Fruit fly (Drosophila melanogaster): Measurements from ENCODE around the gene mor.

Gene mor

dm6 chr3R:15963690-15964281, 8.9 kb downstream of the mor start, which contains the start of the genes CG4287 and CG5516 (continued):
- TF ChIP-seq sd (tag; optimal IDR thresholded peaks at IDR 0.05) = no peak
- peak; percentile 20 for TF ChIP-seq vfl (GFP tag; optimal IDR thresholded peaks at IDR 0.05)
- peak; percentile 87 for TF ChIP-seq MBD-R2 (GFP tag; IDR thresholded peaks at IDR 0.05)
- peak; percentile 54 for TF ChIP-seq Scr (GFP tag; IDR thresholded peaks at IDR 0.05; ENCODE audit: partially characterized antibody)
- TF ChIP-seq ind (GFP tag; optimal IDR thresholded peaks at IDR 0.05) = peak; percentile 25
- TF ChIP-seq CG10654 (GFP tag; optimal IDR thresholded peaks at IDR 0.05) = no peak
- TF ChIP-seq crc (GFP tag; optimal IDR thresholded peaks at IDR 0.05) = peak; percentile 6
- no peak for TF ChIP-seq CG3163 (GFP tag; optimal IDR thresholded peaks at IDR 0.05)
- TF ChIP-seq CG17385 (GFP tag; optimal IDR thresholded peaks at IDR 0.05) = no peak
- TF ChIP-seq ERR (GFP tag; optimal IDR thresholded peaks at IDR 0.05) = no peak
- TF ChIP-seq CG32532 (GFP tag; IDR thresholded peaks at IDR 0.05) = no peak
- TF ChIP-seq MTF-1 (GFP tag; optimal IDR thresholded peaks at IDR 0.05; ENCODE audit: borderline replicate concordance) = no peak
- peak; percentile 30 for TF ChIP-seq HLH54F (GFP tag; optimal IDR thresholded peaks at IDR 0.05)
- no peak for TF ChIP-seq oc (tag; optimal IDR thresholded peaks at IDR 0.05)
- peak; percentile 72 for TF ChIP-seq Dref (GFP tag; IDR thresholded peaks at IDR 0.05)
- TF ChIP-seq bab2 (GFP tag; optimal IDR thresholded peaks at IDR 0.05) = no peak
- no peak for TF ChIP-seq CG31441 (GFP tag; IDR thresholded peaks at IDR 0.05)
- TF ChIP-seq vvl (GFP tag; IDR thresholded peaks at IDR 0.05) = no peak
- TF ChIP-seq Dp (GFP tag; optimal IDR thresholded peaks at IDR 0.05) = peak; percentile 24
- TF ChIP-seq NfI (GFP tag; optimal IDR thresholded peaks at IDR 0.05) = no peak
- TF ChIP-seq sug (tag; optimal IDR thresholded peaks at IDR 0.05) = no peak
- no peak for TF ChIP-seq inv (GFP tag; IDR thresholded peaks at IDR 0.05; ENCODE audit: partially characterized antibody)
- TF ChIP-seq al (GFP tag; IDR thresholded peaks at IDR 0.05) = no peak; the same call in 1 of the 2 replicates
- no peak for TF ChIP-seq mirr (GFP tag; optimal IDR thresholded peaks at IDR 0.05)
- no peak for TF ChIP-seq Ptx1 (GFP tag; IDR thresholded peaks at IDR 0.05)
- TF ChIP-seq pb (GFP tag; optimal IDR thresholded peaks at IDR 0.05) = no peak
- no peak for TF ChIP-seq CG4730 (GFP tag; IDR thresholded peaks at IDR 0.05)
- peak; percentile 56 for TF ChIP-seq Sry-δ (GFP tag; optimal IDR thresholded peaks at IDR 0.05)
- TF ChIP-seq pzg (GFP tag; optimal IDR thresholded peaks at IDR 0.05) = peak; percentile 48
- TF ChIP-seq CG12219 (GFP tag; optimal IDR thresholded peaks at IDR 0.05) = no peak
- TF ChIP-seq bigmax (GFP tag; optimal IDR thresholded peaks at IDR 0.05) = peak; percentile 73
- peak; percentile 46 for TF ChIP-seq Xbp1 (GFP tag; optimal IDR thresholded peaks at IDR 0.05)
- peak; percentile 48; the same call in 1 of the 3 replicates for TF ChIP-seq CG6791 (GFP tag; IDR thresholded peaks at IDR 0.05; ENCODE audit: partially characterized antibody)
- TF ChIP-seq kay (GFP tag; optimal IDR thresholded peaks at IDR 0.05) = peak; percentile 39
- TF ChIP-seq eve (GFP tag; optimal IDR thresholded peaks at IDR 0.05) = no peak
- TF ChIP-seq CG2120 (GFP tag; optimal IDR thresholded peaks at IDR 0.05) = peak; percentile 63
- TF ChIP-seq Ravus (GFP tag; IDR thresholded peaks at IDR 0.05) = no peak
- no peak for TF ChIP-seq CG31365 (tag; optimal IDR thresholded peaks at IDR 0.05)
- no peak for TF ChIP-seq org-1 (GFP tag; optimal IDR thresholded peaks at IDR 0.05)
- TF ChIP-seq CG6175 (GFP tag; IDR thresholded peaks at IDR 0.05) = no peak
- peak; percentile 39 for TF ChIP-seq zfh2 (GFP tag; optimal IDR thresholded peaks at IDR 0.05)
- TF ChIP-seq unpg (GFP tag; optimal IDR thresholded peaks at IDR 0.05) = no peak
- no peak for TF ChIP-seq maf-S (GFP tag; optimal IDR thresholded peaks at IDR 0.05)
- peak; percentile 22 for TF ChIP-seq trem (tag; optimal IDR thresholded peaks at IDR 0.05)
- peak; percentile 7 for TF ChIP-seq CG3995 (GFP tag; optimal IDR thresholded peaks at IDR 0.05)
- peak in 1 of 2 experiments; percentile 1 for TF ChIP-seq dpn (GFP tag; optimal IDR thresholded peaks at IDR 0.05)
- TF ChIP-seq mam (GFP tag; optimal IDR thresholded peaks at IDR 0.05) = peak; percentile 51
- no peak for TF ChIP-seq CG8944 (GFP tag; optimal IDR thresholded peaks at IDR 0.05)
- peak; percentile 13 for TF ChIP-seq CG12659 (GFP tag; optimal IDR thresholded peaks at IDR 0.05)
- TF ChIP-seq CG18011 (GFP tag; optimal IDR thresholded peaks at IDR 0.05) = no peak
- no peak for TF ChIP-seq cg (GFP tag; optimal IDR thresholded peaks at IDR 0.05)

Data from whole organism, embryonic.